Worm (Caenorhabditis elegans) whole organism, L4 larva: ENCODE results near the gene snu-13.

Source experiments
- F37D6.2 ChIP-seq: sonication (generic microtip); optimal IDR thresholded peaks from 2 replicates; lab custom pipeline; 2016; ENCODE audit warnings: mild to moderate bottlenecking, missing genetic modification characterization, missing compliant biosample characterization
- F49E8.2 ChIP-seq: sonication (generic microtip); optimal IDR thresholded peaks from 2 replicates; lab custom pipeline; 2016; ENCODE audit warnings: missing compliant biosample characterization, mild to moderate bottlenecking, missing genetic modification characterization, borderline replicate concordance
- ama-1 ChIP-seq: fragments of 150-350 bp; optimal IDR thresholded peaks from 2 replicates; lab custom pipeline; 2014; ENCODE audit warnings: inconsistent platforms, mixed read lengths
- dpl-1 ChIP-seq: fragments of 150-350 bp; optimal IDR thresholded peaks from 2 replicates; lab custom pipeline; 2014; ENCODE audit warnings: missing biosample characterization, missing genetic modification reagents, missing genetic modification characterization
- madf-9 ChIP-seq: fragments of 200-800 bp; sonication (Bioruptor generic); conservative IDR thresholded peaks from 2 replicates; pipeline ENCODE4 v1.3.6; 2022; ENCODE audit warnings: missing genetic modification reagents, missing genetic modification characterization, missing compliant biosample characterization
- mdl-1 ChIP-seq, 2 experiments: fragments of 150-350 bp in 1 of 2; sonication (generic microtip) in 1 of 2; optimal IDR thresholded peaks; 2 replicates each; lab custom pipeline; 2014 to 2017; ENCODE audit warnings: missing biosample characterization in 2 of 2, missing genetic modification characterization in 2 of 2
- nhr-237 ChIP-seq: sonication (generic microtip); optimal IDR thresholded peaks from 2 replicates; lab custom pipeline; 2017; ENCODE audit warnings: missing biosample characterization, missing genetic modification characterization
- pqm-1 ChIP-seq: sonication (generic microtip); optimal IDR thresholded peaks from 2 replicates; lab custom pipeline; 2017; ENCODE audit warnings: missing biosample characterization, missing genetic modification characterization
- snpc-4 ChIP-seq: fragments of 150-350 bp; optimal IDR thresholded peaks from 2 replicates; lab custom pipeline; 2014; ENCODE audit warnings: missing biosample characterization, missing genetic modification characterization
- spr-3 ChIP-seq: fragments of 200-800 bp; sonication (Bioruptor generic); optimal IDR thresholded peaks from 2 replicates; lab custom pipeline; 2018; ENCODE audit warnings: mild to moderate bottlenecking, missing genetic modification characterization, missing compliant biosample characterization
- unc-62 ChIP-seq, 3 experiments: fragments of 150-350 bp in 1 of 3; sonication (generic microtip); optimal IDR thresholded peaks in 2 of 3; peaks in 1 of 3; 1 replicate in 1 of 3; 2 replicates in 2 of 3; lab custom pipeline; 2014 to 2017; ENCODE audit warnings: missing biosample characterization in 3 of 3, missing genetic modification characterization in 3 of 3, missing genetic modification reagents in 3 of 3, missing genotype in 1 of 3
- ztf-7 ChIP-seq: fragments of 150-350 bp; optimal IDR thresholded peaks from 2 replicates; lab custom pipeline; 2014; ENCODE audit warnings: missing biosample characterization, missing genetic modification characterization

DNA sequence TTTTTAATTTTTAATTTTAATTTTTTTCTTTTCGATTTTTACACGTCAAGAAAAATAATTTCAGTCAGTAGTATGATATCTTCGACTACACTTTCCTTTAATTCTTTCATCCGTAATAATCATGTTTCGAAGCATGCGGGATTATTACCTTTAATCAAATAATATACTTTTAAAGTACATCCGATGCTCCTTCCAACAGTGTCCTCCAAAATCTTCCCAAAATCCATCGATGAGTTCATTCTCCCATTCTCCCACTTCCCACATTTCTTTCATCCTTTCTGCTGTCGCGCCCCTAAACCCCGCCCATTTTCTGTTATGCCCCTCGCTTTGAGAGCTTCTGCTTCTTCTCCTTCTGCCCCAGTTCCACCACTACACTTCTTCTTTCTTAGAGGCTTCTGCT lies 36.3 kb upstream of the snu-13 start, which contains the start of gene lgc-57:
- TF ChIP-seq ztf-7 (tag; lab: Kevin White, UChicago) (no peak), nhr-237 (tag; lab: Kevin White, UChicago) (no peak), pqm-1 (tag; lab: Kevin White, UChicago) (no peak), spr-3 (GFP tag; lab: Kevin White, UChicago) (no peak), mdl-1 (tag; optimal IDR thresholded peaks at IDR 0.05; lab: Kevin White, UChicago) (no peak), snpc-4 (tag; lab: Kevin White, UChicago) (no peak), F37D6.2 (tag; lab: Kevin White, UChicago) (no peak), madf-9 (GFP tag; lab: Robert Waterston, UW) (no peak), unc-62 (GFP tag; optimal IDR thresholded peaks at IDR 0.05 in 1 of 2; lab: Kevin White, UChicago) (no peak), unc-62 (tag; optimal IDR thresholded peaks at IDR 0.05; lab: Kevin White, UChicago) (no peak), F49E8.2 (no peak), ama-1 (no peak), dpl-1 (no peak)
